Worm (Caenorhabditis elegans): ENCODE data around the gene irld-11.
"Not testable (repeated sequence)": the region's sequence is repeated elsewhere in the genome, so short reads cannot be mapped to it uniquely, and the experiment has no call there.

Gene irld-11

DNA sequence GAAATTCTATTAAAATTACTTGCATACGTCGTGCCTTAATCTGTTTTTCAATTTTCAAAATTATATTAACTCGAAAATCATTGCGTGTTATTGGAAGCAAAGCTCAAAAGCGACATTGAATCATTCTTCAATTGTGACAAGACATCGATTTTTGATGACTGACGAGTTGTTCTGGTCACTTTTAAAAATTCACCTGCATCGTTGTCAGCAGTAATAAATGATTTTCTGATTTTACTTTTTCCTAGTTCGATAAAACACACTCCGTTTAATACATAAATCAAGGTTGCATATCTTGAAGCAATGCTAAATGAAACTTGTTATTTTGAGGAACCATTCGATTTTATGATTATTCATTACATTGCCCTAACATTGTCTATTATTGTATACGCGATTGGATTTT is 27.3 kb downstream of the irld-11 start, which contains the start of gene srh-3:
srh-3 (plus strand) TSS at position 301 of the 400 bp plus-strand sequence.
- TF ChIP-seq hlh-30 (tag; optimal IDR thresholded peaks at IDR 0.05; ENCODE audit: insufficient read depth) (no peak), arid-1 (GFP tag; conservative IDR thresholded peaks at IDR 0.05) (no peak), mep-1 (tag; optimal IDR thresholded peaks at IDR 0.05) (no peak), nhr-42 (GFP tag; IDR thresholded peaks at IDR 0.05) (no peak), Y5F2A.4 (GFP tag; optimal IDR thresholded peaks at IDR 0.05) (no peak), ceh-20 (GFP tag; IDR thresholded peaks at IDR 0.05) (no peak), nhr-11 (tag; optimal IDR thresholded peaks at IDR 0.05) (no peak), daf-16 (GFP tag; optimal IDR thresholded peaks at IDR 0.05) (no peak), daf-16 (tag; optimal IDR thresholded peaks at IDR 0.05) (no peak), snpc-4 (tag; optimal IDR thresholded peaks at IDR 0.05) (no peak), unc-62 (GFP tag; optimal IDR thresholded peaks at IDR 0.05 in 1 of 2) (no peak), unc-62 (tag; optimal IDR thresholded peaks at IDR 0.05) (no peak), lin-1 (GFP tag; IDR thresholded peaks at IDR 0.05) (no peak), nhr-10 (tag; optimal IDR thresholded peaks at IDR 0.05) (no peak), jun-1 (tag; optimal IDR thresholded peaks at IDR 0.05) (no peak), ama-1 (optimal IDR thresholded peaks at IDR 0.05) (no peak), nhr-102 (tag; optimal IDR thresholded peaks at IDR 0.05) (no peak), T20F7.1 (GFP tag; optimal IDR thresholded peaks at IDR 0.05) (no peak), daf-19 (GFP tag; conservative IDR thresholded peaks at IDR 0.05) (no peak), lsy-2 (tag; optimal IDR thresholded peaks at IDR 0.05) (no peak), lin-13 (GFP tag; optimal IDR thresholded peaks at IDR 0.05) (no peak), duxl-1 (tag; optimal IDR thresholded peaks at IDR 0.05; ENCODE audit: poor library complexity) (no peak)

- TF ChIP-seq daf-8 (GFP tag; IDR thresholded peaks at IDR 0.05): no peak
- TF ChIP-seq lin-39 (tag; optimal IDR thresholded peaks at IDR 0.05): no peak
- no peak for TF ChIP-seq saeg-2 (GFP tag; IDR thresholded peaks at IDR 0.05)
- no peak for TF ChIP-seq aly-2 (tag; optimal IDR thresholded peaks at IDR 0.05)
- TF ChIP-seq dve-1 (tag; optimal IDR thresholded peaks at IDR 0.05; ENCODE audit: insufficient read depth): no peak
- TF ChIP-seq dmd-6 (GFP tag; IDR thresholded peaks at IDR 0.05): no peak
- TF ChIP-seq ceh-28 (tag; optimal IDR thresholded peaks at IDR 0.05): no peak
- no peak for TF ChIP-seq snpc-1.2 (GFP tag; IDR thresholded peaks at IDR 0.05)
- TF ChIP-seq hlh-11 (tag; optimal IDR thresholded peaks at IDR 0.05): no peak
These were observed 30.4 kb downstream of the irld-11 start, which contains the start of gene srh-5 for ce11 chrV:1685328-1685727. srh-5 (plus strand) TSS chrV:1685628.

- TF ChIP-seq aha-1 (tag); tag-97 (GFP tag; IDR thresholded peaks at IDR 0.05); daf-19 (GFP tag; conservative IDR thresholded peaks at IDR 0.05): not testable (repeated sequence)
These were observed 37.5 kb downstream of the irld-11 start, which contains the start of gene Y46H3C.5 for ce11 chrV:1692494-1692893. Y46H3C.5 (minus strand) TSS chrV:1692495.

- TF ChIP-seq egl-43 (GFP tag; IDR thresholded peaks at IDR 0.05): 0 out of 2 replicates have a peak, but pooled peaks have one; percentile 41
These were observed 38.9 kb downstream of the irld-11 start, which contains the start of gene Y46H3C.7 for ce11 chrV:1693876-1694275. Y46H3C.7 (minus strand) TSS chrV:1694022.

- TF ChIP-seq zfp-2 (tag; optimal IDR thresholded peaks at IDR 0.05) (no peak), tra-1 (GFP tag; IDR thresholded peaks at IDR 0.05) (no peak), zag-1 (tag; optimal IDR thresholded peaks at IDR 0.05) (no peak), nhr-111 (GFP tag; optimal IDR thresholded peaks at IDR 0.05) (no peak), set-16 (GFP tag; IDR thresholded peaks at IDR 0.05) (peak; percentile 88), rbr-2 (tag; optimal IDR thresholded peaks at IDR 0.05) (no peak), daf-8 (GFP tag; IDR thresholded peaks at IDR 0.05) (no peak)
These were observed 43.5 kb downstream of the irld-11 start for ce11 chrV:1698400-1698799.
